Worm (Caenorhabditis elegans) whole organism, midembryonic: ENCODE measurements around the gene str-113.

Experiments
- T22C8.4 ChIP-seq: fragments of 200-800 bp; sonication (Bioruptor generic); IDR thresholded peaks from 2 replicates; pipeline ENCODE4 v1.3.6; 2022; ENCODE audit warnings: missing genetic modification characterization, missing compliant biosample characterization
- flt-1 ChIP-seq: fragments of 200-800 bp; sonication (Bioruptor generic); IDR thresholded peaks from 2 replicates; pipeline ENCODE4 v1.3.6; 2022; ENCODE audit warnings: missing genetic modification characterization, missing compliant biosample characterization
- klf-2 ChIP-seq: fragments of 200-800 bp; sonication (Bioruptor generic); conservative IDR thresholded peaks from 2 replicates; pipeline ENCODE4 v1.3.6; 2022; ENCODE audit warnings: missing genetic modification reagents, missing genetic modification characterization, missing compliant biosample characterization
- med-1 ChIP-seq: sonication (generic microtip); optimal IDR thresholded peaks from 2 replicates; lab custom pipeline; 2017; ENCODE audit warnings: missing genetic modification characterization, mild to moderate bottlenecking, missing compliant biosample characterization, antibody characterized with exemption, missing genetic modification reagents; ENCODE audit not compliant: insufficient read depth
- ref-1 ChIP-seq: fragments of 200-800 bp; sonication (Bioruptor generic); conservative IDR thresholded peaks from 2 replicates; pipeline ENCODE4 v1.3.6; 2022; ENCODE audit warnings: missing genetic modification reagents, missing genetic modification characterization, missing compliant biosample characterization
- tab-1 ChIP-seq: fragments of 200-800 bp; sonication (Bioruptor generic); IDR thresholded peaks from 2 replicates; pipeline ENCODE4 v1.3.6; 2022; ENCODE audit warnings: missing genetic modification characterization, missing compliant biosample characterization
- ztf-23 ChIP-seq: fragments of 200-800 bp; sonication (Bioruptor generic); IDR thresholded peaks from 2 replicates; pipeline ENCODE4 v1.3.6; 2022; ENCODE audit warnings: missing genetic modification reagents, missing genetic modification characterization, missing compliant biosample characterization
- ztf-29 ChIP-seq: fragments of 200-800 bp; sonication (Bioruptor generic); IDR thresholded peaks from 2 replicates; pipeline ENCODE4 v1.3.6; 2022; ENCODE audit warnings: missing genetic modification reagents, missing genetic modification characterization, missing compliant biosample characterization

DNA sequence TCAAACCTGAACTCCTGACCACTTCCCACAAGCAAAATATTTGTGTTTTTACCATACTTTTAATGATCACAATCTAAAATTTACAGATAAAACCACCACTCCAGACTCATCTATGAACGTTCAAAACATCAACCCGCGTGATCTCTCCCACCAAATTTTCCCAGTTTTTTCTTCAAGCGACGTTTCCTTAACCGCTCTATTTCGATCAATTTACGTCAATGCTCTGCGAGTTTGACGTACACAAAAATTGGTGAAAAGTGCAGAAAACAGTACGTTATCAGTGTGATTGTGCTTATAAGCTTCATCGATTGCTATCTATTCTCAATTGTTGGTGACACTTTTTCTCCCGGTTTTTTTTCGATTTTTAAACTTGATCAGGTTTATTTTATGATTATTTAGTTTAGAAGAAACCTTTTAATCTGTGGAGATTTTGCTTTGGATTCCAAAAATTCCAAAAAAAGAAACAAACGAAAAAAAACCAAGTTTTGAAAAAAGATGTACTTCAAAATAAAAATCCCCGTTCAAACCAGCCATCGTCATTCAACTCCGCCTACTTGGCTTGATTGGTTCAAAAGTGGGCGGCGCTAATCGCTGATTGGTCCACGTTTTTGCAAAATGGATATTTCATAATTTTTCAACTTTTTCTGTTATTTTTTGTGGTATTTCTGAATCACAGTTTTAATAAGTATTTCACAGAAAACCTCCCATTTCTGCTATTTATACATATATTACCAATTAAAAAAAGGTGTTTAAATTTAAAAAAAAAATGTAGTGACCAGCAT lies 34.3 kb downstream of the str-113 start:
- TF ChIP-seq T22C8.4 (GFP tag; lab: Robert Waterston, UW), result no peak
- no peak for TF ChIP-seq flt-1 (GFP tag; lab: Robert Waterston, UW)
- no peak for TF ChIP-seq tab-1 (GFP tag; lab: Robert Waterston, UW)
- TF ChIP-seq ztf-29 (GFP tag; lab: Robert Waterston, UW), result no peak
- no peak for TF ChIP-seq med-1 (GFP tag; lab: Kevin White, UChicago)
- no peak for TF ChIP-seq ztf-23 (GFP tag; lab: Robert Waterston, UW)
- no peak for TF ChIP-seq ref-1 (GFP tag; lab: Robert Waterston, UW)
- TF ChIP-seq klf-2 (GFP tag; lab: Robert Waterston, UW), result no peak
